Fruit fly (Drosophila melanogaster) whole organism: Measurements from ENCODE around the gene CG13609.
A peak's percentile ranks its signal among the peaks of the same experiment; 100 is the strongest.

Source experiments
- CG8478 ChIP-seq: fragments of >200 bp; optimal IDR thresholded peaks from 2 replicates; lab custom pipeline; 2018; ENCODE audit warnings: inconsistent platforms
- Dll ChIP-seq: fragments of >200 bp; optimal IDR thresholded peaks from 2 replicates; lab custom pipeline; 2017
- EcR ChIP-seq, 2 experiments: fragments of >200 bp; optimal IDR thresholded peaks; 2 replicates each; lab custom pipeline; 2017; ENCODE audit warnings: missing biosample characterization in 2 of 2, missing genetic modification characterization in 2 of 2, missing genetic modification reagents in 2 of 2
- psq ChIP-seq: fragments of >200 bp; optimal IDR thresholded peaks from 2 replicates; lab custom pipeline; 2017

- TF ChIP-seq CG8478 (lab: Kevin White, UChicago) (no peak), Dll (lab: Kevin White, UChicago) (no peak), EcR (GFP tag; optimal IDR thresholded peaks at IDR 0.05; lab: Kevin White, UChicago) (peak in 1 of 2 experiments; percentile 19), psq (lab: Kevin White, UChicago) (no peak)
Observed at dm6 chr3R:24276104-24277008, 49.5 kb downstream of the CG13609 start, which contains the start of gene Orct.
